Fruit fly (Drosophila melanogaster): ENCODE data around the gene SLIRP1.

SLIRP1 gene

DNA sequence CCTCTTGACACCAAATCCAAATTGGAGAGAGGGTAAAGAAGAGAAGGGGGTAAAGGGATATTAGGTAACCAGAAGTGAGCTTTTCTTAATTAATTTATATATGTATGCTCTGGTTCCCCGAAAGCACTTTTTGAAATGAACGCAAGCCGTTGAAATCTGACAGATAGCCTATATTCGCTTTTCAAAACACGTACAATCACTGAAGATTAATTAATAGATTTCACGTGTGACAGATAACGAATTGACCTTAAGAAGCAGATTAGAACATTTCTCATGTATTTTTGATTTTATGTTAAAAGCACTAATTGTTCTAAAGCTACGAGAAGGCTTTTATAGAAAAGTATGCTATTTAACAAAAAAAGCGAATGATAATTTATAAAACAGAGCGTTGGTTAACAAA, 18.0 kb upstream of the SLIRP1 start:
- TF ChIP-seq CG8478 (optimal IDR thresholded peaks at IDR 0.05): no peak
- no peak for TF ChIP-seq CTCF (optimal IDR thresholded peaks at IDR 0.05)

DNA sequence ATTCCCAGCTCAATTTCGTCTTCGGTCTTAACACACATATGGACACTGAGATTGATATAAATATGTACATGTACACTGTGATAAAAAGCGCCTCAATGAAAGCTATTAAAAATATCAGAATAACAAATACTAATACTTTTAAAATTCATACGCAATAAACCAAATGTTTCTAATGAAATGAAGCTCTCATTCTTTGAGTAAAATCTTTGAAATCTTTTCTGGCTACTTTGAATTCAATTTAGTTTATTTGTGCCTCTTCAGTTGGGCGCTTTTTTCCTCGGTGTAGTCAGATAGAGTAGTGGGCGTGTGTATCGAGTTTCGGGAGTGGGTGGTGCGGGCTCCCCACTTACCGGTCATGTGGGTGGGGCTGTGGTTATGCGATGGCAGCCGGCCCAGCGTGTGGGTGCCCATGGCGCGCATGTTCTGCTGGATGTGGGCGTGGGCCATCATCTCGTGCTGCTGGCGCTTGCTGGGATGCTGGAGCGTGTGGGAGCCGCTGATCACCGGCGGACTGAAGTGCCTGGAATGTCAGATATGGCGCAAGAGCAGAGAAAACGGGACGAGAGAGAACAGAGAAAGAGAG, 15.5 kb upstream of the SLIRP1 start:
- TF ChIP-seq CTCF (optimal IDR thresholded peaks at IDR 0.05): no peak
- no peak for TF ChIP-seq CG8478 (optimal IDR thresholded peaks at IDR 0.05)

DNA sequence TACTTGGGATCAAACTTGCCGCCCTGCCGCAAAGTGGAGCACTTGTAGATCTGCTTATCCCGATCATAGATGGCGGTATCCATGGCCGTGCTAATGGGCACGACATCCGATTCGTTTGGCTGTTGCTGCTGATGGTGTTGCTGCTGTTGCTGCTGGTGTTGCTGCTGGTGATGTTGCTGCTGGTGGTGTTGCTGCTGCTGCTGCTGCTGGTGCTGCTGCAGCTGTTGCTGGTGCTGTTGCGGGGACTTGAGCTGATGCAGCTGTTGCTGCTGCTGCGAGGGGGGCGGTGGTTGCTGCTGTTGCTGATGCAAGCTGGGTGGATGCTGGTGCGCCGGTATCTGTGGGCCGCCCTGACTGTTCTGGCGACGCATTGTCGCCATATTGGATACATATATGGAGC, 14.0 kb upstream of the SLIRP1 start:
- TF ChIP-seq CTCF (optimal IDR thresholded peaks at IDR 0.05): no peak
- TF ChIP-seq CG8478 (optimal IDR thresholded peaks at IDR 0.05): no peak

DNA sequence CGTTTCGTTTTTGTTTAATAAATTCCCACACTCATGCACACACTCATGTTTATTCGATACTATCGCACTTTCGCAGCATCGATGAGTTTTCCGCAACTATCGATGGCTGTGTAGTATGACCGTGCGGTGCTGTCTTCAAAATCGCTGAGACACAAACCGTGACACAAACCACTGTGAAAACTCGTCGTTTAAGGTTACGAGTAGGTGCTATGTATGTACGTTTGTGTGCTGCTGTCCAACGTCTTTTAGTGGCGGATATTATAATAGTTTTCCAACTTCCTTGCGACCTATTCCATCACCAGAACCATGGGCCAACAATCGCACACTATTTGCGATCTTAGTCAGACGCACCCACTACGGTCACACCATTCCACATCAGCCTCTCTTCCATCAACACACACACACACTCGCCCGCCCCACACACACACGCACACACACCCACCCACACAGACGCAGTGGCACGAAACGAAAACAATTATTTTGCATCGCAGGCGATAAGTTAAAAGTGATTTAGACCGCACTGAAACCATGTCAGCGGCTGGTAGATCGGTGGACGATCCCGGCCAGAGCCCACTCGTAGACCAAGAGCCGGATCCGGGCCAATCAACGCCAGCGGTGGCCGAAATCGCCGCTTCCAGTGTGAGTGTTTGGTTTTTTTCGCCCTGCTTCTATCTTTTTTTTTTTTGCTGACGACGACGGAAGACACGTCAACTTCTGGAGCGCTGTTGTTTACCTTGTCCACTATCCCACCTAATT, 5.0 kb upstream of the SLIRP1 start, which contains the start of the genes Dd and CG1486:
Gene Dd (minus strand): TSS at position 77 of the 756 bp plus-strand sequence.
Gene CG1486 (plus strand): TSS at position 114 of the 756 bp plus-strand sequence.
- TF ChIP-seq CG8478 (optimal IDR thresholded peaks at IDR 0.05) (no peak), CTCF (optimal IDR thresholded peaks at IDR 0.05) (peak in 1 of 2 experiments; percentile 23)

DNA sequence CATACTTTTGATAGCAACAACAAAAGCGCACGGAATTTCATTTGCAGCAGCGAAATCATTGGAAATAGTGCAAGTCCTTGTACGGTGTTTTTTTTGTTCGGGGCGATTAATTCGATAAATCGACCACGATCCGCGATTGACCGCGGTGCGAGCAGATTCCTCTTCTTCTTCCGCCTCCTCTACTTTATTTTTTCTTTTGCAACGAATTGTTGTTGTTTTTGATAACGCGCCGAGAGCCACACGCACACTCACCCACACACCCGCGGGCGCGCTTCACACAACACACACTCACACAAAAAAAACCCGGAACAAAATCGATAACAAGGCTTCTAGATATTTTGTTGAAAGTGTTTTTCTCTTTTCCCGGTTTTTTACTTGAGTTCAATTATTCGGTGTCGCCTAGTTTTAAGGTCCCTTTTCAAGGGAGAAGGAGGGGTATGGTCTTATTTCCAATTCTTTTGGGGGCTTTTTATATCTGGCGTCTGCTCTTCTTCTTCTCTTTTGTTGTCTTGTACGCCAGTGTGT, 4.1 kb upstream of the SLIRP1 start:
- TF ChIP-seq CG8478 (optimal IDR thresholded peaks at IDR 0.05) (no peak), CTCF (optimal IDR thresholded peaks at IDR 0.05) (no peak)

DNA sequence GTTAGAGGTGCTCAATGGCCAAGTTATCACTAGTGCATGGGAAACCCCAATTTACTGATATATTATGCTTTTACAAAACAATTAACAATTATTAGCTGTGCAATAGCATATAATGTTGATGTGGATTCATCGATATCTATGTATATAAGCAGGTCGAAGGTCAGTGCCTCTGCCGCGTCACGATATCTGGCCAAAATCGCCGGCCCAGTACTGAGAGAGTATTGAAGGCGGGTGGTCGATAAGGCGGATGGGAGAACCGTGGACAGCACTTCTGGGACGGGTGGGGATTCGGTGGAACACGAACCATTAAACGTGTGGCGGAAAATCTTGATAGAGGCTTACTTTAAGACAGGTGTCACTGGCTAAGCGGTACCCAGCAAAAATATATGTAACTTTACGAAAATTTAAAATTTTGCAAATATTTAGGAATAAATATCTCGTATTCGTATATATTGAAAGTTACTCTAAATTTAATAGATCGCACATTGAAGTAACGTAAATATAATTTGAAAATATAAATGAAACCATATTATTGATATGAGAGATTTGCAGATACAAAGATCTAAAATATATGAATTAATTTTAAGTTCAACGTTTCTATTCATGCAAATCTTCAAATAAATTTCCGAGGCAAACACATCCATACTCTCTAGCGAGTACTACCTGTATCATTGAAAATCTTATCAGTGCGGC, 3.3 kb upstream of the SLIRP1 start:
- no peak for TF ChIP-seq CTCF (optimal IDR thresholded peaks at IDR 0.05)
- TF ChIP-seq CG8478 (optimal IDR thresholded peaks at IDR 0.05): no peak

DNA sequence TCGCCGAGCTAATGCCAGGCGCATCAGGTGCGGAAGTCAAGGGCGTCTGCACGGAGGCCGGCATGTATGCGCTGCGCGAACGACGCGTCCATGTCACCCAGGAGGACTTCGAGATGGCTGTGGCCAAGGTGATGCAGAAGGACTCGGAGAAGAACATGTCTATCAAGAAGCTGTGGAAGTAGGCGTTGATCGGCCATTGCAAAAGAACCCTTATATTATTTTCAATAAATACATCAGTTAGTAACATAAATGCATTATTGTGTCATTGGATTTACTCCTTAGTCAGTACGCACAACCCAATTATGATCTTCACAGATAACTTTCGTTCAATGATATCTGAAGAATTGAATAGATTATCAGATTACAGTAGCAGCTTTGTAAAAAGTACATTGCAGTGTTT, 1.7 kb downstream of the SLIRP1 start, which contains the start of gene CG1801:
Gene CG1801 (minus strand): TSS at position 101 of the 400 bp plus-strand sequence.
- TF ChIP-seq CG8478 (optimal IDR thresholded peaks at IDR 0.05) (no peak), CTCF (optimal IDR thresholded peaks at IDR 0.05) (no peak)

DNA sequence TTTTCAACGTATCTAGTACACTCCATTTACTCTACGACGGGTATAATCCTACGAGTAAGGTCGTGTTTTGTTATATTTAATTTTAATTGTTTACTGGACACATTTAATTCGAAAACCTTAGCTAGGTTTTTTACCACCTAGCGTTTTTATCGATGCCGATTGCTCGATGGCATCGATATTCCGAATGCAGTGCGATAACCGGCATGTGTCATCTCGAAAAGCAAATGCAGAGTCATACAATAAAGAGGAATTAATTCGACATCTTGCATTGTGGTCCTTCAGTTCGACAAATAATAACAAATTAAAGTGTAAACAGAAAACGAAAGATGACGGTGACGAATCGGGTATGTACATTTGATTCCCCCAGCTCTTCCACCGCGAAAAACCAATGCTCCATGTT, 3.2 kb downstream of the SLIRP1 start, which contains the start of gene Rpt6:
Gene Rpt6 (plus strand): TSS at position 201 of the 400 bp plus-strand sequence.
- TF ChIP-seq CTCF (optimal IDR thresholded peaks at IDR 0.05) (peak in 1 of 2 experiments; percentile 15), CG8478 (optimal IDR thresholded peaks at IDR 0.05) (no peak)

DNA sequence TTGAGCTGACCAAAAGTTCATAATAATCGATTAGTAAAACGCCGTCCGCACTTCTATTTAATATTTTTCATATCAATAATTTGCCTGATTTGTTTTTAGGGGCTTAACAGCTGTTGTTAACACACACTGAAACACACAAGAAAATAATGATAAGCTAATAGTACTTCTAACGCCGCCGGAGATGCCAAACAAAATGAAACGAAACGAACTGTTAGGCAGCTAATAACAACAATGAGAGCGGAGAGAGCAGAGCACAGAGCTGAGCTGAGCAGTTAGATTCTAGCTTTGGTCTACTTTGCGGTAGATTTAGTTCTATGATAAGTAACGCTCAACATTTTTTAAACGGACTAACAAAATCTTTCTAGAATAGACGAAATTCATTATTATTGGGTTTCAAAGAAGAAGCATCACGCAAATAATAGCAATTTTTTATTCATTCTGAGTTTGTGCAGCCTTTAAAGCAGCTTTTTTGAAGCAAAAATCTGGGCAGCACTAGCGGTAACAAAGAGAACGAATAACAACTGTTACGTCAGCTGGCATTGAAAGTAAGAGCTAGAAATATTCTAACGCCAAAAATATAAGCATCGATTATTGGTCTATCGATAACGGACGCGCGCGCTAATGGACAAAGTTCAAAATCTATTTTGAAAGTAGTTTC, 12.5 kb downstream of the SLIRP1 start, which contains the start of gene Abca3:
Gene Abca3 (minus strand): TSS at position 181 of the 658 bp plus-strand sequence.
- no peak for TF ChIP-seq CTCF (optimal IDR thresholded peaks at IDR 0.05)
- TF ChIP-seq CG8478 (optimal IDR thresholded peaks at IDR 0.05): no peak

DNA sequence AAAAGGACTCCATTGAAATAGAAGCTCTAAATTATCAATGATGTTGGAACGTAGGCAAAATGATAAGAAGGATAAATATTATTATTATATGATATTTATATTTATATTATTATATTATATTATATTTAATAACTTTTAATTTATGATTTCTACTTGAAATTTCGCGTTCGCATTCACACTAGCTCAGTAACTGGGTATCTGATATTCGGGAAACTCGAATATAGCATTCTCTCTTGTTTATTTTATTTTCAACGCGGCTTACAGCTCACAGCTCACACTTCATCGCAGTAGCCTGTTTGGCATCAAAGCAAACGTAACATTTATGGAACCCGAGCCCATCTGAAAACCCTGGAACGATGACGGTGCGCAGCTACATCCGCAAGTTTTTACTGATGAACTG, 34.1 kb downstream of the SLIRP1 start, which contains the start of gene CG1494:
Gene CG1494 (plus strand): TSS at position 301 of the 400 bp plus-strand sequence.
- no peak for TF ChIP-seq CG8478 (optimal IDR thresholded peaks at IDR 0.05)
- TF ChIP-seq CTCF (optimal IDR thresholded peaks at IDR 0.05): no peak

DNA sequence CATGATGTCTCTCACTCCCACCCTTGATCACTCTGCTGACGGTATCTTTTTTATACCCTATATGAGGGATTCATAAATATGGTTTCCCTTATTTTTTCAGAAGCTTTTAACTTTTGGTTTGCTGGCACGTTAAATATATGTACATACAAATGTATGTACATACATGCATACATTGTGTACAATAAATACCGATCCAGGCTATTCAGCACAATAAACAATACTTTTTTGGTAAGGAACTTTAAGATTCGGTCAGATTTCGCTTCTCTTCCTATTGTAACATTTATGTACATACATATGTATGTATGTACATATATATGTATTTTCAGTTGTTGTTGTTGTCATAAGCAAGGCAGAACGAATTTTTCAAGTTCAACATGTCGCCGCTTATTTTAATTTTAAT, 37.1 kb downstream of the SLIRP1 start:
- no peak for TF ChIP-seq CG8478 (optimal IDR thresholded peaks at IDR 0.05)
- TF ChIP-seq CTCF (optimal IDR thresholded peaks at IDR 0.05): no peak

DNA sequence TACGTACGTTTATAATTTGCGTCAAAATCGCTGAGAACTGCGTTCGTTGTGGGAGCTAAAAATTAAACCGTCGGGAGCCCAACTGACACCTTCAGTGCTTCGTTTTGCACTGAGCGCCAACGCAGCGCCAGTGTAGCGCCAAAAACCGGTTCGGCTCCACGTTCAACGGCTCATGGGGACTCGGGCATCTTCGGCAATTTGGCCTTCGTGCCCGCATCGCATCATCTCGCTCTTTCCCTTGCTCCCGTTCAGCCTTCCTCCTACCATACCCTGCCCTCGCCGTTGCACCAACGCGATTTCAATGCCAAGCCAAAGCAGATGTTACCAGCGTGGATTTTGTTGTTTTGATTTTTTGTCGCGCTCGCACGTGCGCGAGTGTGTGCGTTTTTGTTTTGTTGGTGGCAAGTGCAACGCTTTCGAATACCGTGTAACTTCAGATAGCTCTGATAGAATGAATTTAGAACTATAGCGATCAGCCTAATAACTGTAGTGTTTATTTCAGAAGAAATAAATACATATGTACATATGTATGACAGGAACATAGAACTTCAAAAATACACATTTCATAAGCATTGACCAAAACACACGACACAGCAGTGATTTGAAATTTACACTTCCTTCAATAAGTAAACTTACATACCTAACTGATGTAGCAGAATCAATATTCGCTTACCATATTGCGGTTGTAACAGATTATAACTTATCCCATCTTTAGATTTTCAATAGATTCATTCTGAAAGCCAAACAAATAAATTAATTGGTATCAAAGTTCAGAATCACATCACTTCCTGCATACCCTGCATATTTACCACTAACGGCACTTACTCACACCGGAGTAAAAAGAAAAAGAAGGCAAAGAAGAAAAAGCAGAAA, 37.8 kb downstream of the SLIRP1 start, which contains the start of gene Mnr:
Gene Mnr (minus strand): TSS at position 133 of the 873 bp plus-strand sequence.
- peak; percentile 23 for TF ChIP-seq CG8478 (optimal IDR thresholded peaks at IDR 0.05)
- TF ChIP-seq CTCF (optimal IDR thresholded peaks at IDR 0.05): no peak

DNA sequence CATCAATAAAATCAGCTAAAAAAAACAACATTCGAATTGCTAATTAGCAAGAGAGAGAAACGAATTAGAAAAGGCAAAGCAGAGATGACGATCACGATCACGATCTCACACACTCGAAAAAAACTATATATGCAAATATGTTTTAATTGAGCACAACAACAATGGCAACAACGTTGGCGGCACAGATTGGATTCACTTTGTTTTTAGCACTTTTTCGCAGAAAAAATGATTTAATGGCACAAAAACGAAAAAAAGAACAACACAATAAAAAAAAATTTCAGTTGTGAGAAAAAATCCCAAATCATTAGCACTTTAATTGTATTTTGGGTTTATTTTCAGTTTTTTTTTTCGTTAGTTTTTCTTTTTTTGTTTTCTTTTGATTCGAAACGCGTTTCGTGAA, 38.5 kb downstream of the SLIRP1 start:
- no peak for TF ChIP-seq CG8478 (optimal IDR thresholded peaks at IDR 0.05)
- TF ChIP-seq CTCF (optimal IDR thresholded peaks at IDR 0.05): no peak

Data from S2 (cell line).